Fruit fly (Drosophila melanogaster) whole organism, wandering third instar larva: ENCODE data around the gene CG9515.

Experiments used
- Abd-B ChIP-seq: fragments of >200 bp; optimal IDR thresholded peaks from 2 replicates; lab custom pipeline; 2017; ENCODE audit warnings: missing biosample characterization, missing genetic modification characterization
- CG32264 ChIP-seq: fragments of 200-800 bp; sonication (Bioruptor generic); optimal IDR thresholded peaks from 2 replicates; lab custom pipeline; 2016; ENCODE audit warnings: missing biosample characterization, missing genetic modification characterization
- CG9705 ChIP-seq: fragments of 200-800 bp; sonication (Bioruptor generic); optimal IDR thresholded peaks from 2 replicates; lab custom pipeline; 2018; ENCODE audit warnings: missing biosample characterization, mild to moderate bottlenecking, missing genetic modification characterization
- CrebA ChIP-seq: fragments of 200-800 bp; sonication (Bioruptor generic); optimal IDR thresholded peaks from 2 replicates; lab custom pipeline; 2016; ENCODE audit warnings: missing biosample characterization, mild to moderate bottlenecking, missing genetic modification characterization, borderline replicate concordance
- Dfd ChIP-seq: fragments of >200 bp; optimal IDR thresholded peaks from 2 replicates; lab custom pipeline; 2017; ENCODE audit warnings: missing biosample characterization, missing genetic modification characterization
- Dif ChIP-seq: fragments of 200-275, 200-300 bp; sonication (Bioruptor generic); optimal IDR thresholded peaks from 2 replicates; lab custom pipeline; 2018; ENCODE audit warnings: missing biosample characterization, missing genetic modification characterization; ENCODE audit not compliant: partially characterized antibody
- GATAd ChIP-seq: sonication (Bioruptor generic); optimal IDR thresholded peaks from 2 replicates; lab custom pipeline; 2016; ENCODE audit warnings: missing biosample characterization, missing genetic modification characterization
- Hnf4 ChIP-seq: fragments of 200-800 bp; sonication (Bioruptor generic); optimal IDR thresholded peaks from 2 replicates; lab custom pipeline; 2016; ENCODE audit warnings: missing biosample characterization, mild to moderate bottlenecking, missing genetic modification characterization
- Hr83 ChIP-seq: fragments of 200-300 bp; sonication (Bioruptor generic); optimal IDR thresholded peaks from 2 replicates; lab custom pipeline; 2016; ENCODE audit warnings: missing biosample characterization, mild to moderate bottlenecking, missing genetic modification characterization, moderate library complexity; ENCODE audit not compliant: poor library complexity, severe bottlenecking
- Jra ChIP-seq: sonication (Bioruptor generic); optimal IDR thresholded peaks from 2 replicates; lab custom pipeline; 2016; ENCODE audit warnings: missing biosample characterization, missing genetic modification characterization
- Mio ChIP-seq: sonication (Bioruptor generic); optimal IDR thresholded peaks from 2 replicates; lab custom pipeline; 2016; ENCODE audit warnings: missing biosample characterization, missing genetic modification characterization
- Myc ChIP-seq: fragments of >200 bp; optimal IDR thresholded peaks from 2 replicates; lab custom pipeline; 2017
- N ChIP-seq: fragments of >200 bp; optimal IDR thresholded peaks from 2 replicates; lab custom pipeline; 2018; ENCODE audit warnings: missing biosample characterization, missing external identifiers, missing genetic modification characterization
- Rel ChIP-seq, 2 experiments: fragments of 200-800 bp; sonication (Bioruptor generic) in 1 of 2; optimal IDR thresholded peaks; 2 replicates in 1 of 2; 3 replicates in 1 of 2; lab custom pipeline; 2016 to 2019; ENCODE audit warnings: mild to moderate bottlenecking in 2 of 2, missing biosample characterization in 2 of 2, missing genetic modification characterization in 2 of 2, moderate library complexity in 1 of 2
- Vsx2 ChIP-seq: fragments of 200-300, 225-300 bp; sonication (Bioruptor generic); optimal IDR thresholded peaks from 2 replicates; lab custom pipeline; 2018; ENCODE audit warnings: missing biosample characterization, missing genetic modification characterization; ENCODE audit not compliant: partially characterized antibody
- br ChIP-seq: fragments of 200-800 bp; sonication (Bioruptor generic); optimal IDR thresholded peaks from 2 replicates; lab custom pipeline; 2016; ENCODE audit warnings: missing biosample characterization, missing genetic modification characterization
- dl ChIP-seq, 2 experiments: fragments of 175-275, 200-275 bp in 1 of 2; fragments of 200-275 bp in 1 of 2; sonication (Bioruptor generic); optimal IDR thresholded peaks; lab custom pipeline; 2018; ENCODE audit warnings: mild to moderate bottlenecking in 2 of 2, missing biosample characterization in 2 of 2, missing genetic modification characterization in 2 of 2, moderate library complexity in 2 of 2; ENCODE audit not compliant: partially characterized antibody in 2 of 2, insufficient read depth in 1 of 2
- dsf ChIP-seq: sonication (Bioruptor generic); optimal IDR thresholded peaks from 2 replicates; lab custom pipeline; 2016; ENCODE audit warnings: missing biosample characterization, missing genetic modification characterization, borderline replicate concordance
- foxo ChIP-seq, 2 experiments: fragments of 200-800 bp; sonication (Bioruptor generic); optimal IDR thresholded peaks; 2 replicates in 1 of 2; 3 replicates in 1 of 2; lab custom pipeline; 2016 to 2017; ENCODE audit warnings: missing biosample characterization in 2 of 2, missing genetic modification characterization in 2 of 2
- fru ChIP-seq: fragments of 200-800 bp; sonication (Bioruptor generic); optimal IDR thresholded peaks from 3 replicates; lab custom pipeline; 2016; ENCODE audit warnings: missing biosample characterization, mild to moderate bottlenecking, missing genetic modification characterization
- h ChIP-seq: fragments of 200-800 bp; sonication (Bioruptor generic); optimal IDR thresholded peaks from 3 replicates; lab custom pipeline; 2016; ENCODE audit warnings: missing biosample characterization, mild to moderate bottlenecking, missing genetic modification characterization
- lola ChIP-seq: fragments of >200 bp; optimal IDR thresholded peaks from 2 replicates; lab custom pipeline; 2017; ENCODE audit warnings: missing biosample characterization, missing genetic modification characterization
- pan ChIP-seq: fragments of >200 bp; optimal IDR thresholded peaks from 2 replicates; lab custom pipeline; 2017
- rgr ChIP-seq: fragments of 200-800 bp; sonication (Bioruptor generic); optimal IDR thresholded peaks from 3 replicates; lab custom pipeline; 2016; ENCODE audit warnings: missing biosample characterization, mild to moderate bottlenecking, missing genetic modification characterization
- sage ChIP-seq: fragments of 200-800 bp; sonication (Bioruptor generic); optimal IDR thresholded peaks from 2 replicates; lab custom pipeline; 2016; ENCODE audit warnings: missing biosample characterization, mild to moderate bottlenecking, missing genetic modification characterization
- sv ChIP-seq: fragments of 200-800 bp; sonication (Bioruptor generic); optimal IDR thresholded peaks from 3 replicates; lab custom pipeline; 2016; ENCODE audit warnings: missing biosample characterization, missing genetic modification characterization
- usp ChIP-seq: fragments of >200 bp; optimal IDR thresholded peaks from 2 replicates; lab custom pipeline; 2017; ENCODE audit warnings: missing biosample characterization, missing genetic modification characterization

Gene CG9515

dm6 chr2L:8982584-8983302 is 39.7 kb upstream of the CG9515 start:
- TF ChIP-seq Hr83 (GFP tag; lab: Kevin White, UChicago) = no peak

- TF ChIP-seq sage (GFP tag; lab: Kevin White, UChicago) (no peak), Hnf4 (GFP tag; lab: Kevin White, UChicago) (no peak), Vsx2 (no peak), lola (no peak), Dfd (GFP tag; lab: Kevin White, UChicago) (no peak), fru (GFP tag; lab: Kevin White, UChicago) (no peak), Jra (GFP tag; lab: Kevin White, UChicago) (no peak), Rel (GFP tag; optimal IDR thresholded peaks at IDR 0.05; lab: Kevin White, UChicago) (no peak), Rel (tag; optimal IDR thresholded peaks at IDR 0.05; lab: Kevin White, UChicago) (no peak), Abd-B (GFP tag; lab: Kevin White, UChicago) (no peak)
Measured at dm6 chr2L:8980359-8980758, 37.3 kb upstream of the CG9515 start, which contains the start of gene CG18662. Gene CG18662 (plus strand): TSS chr2L:8980659.

- TF ChIP-seq Dif (GFP tag; lab: Kevin White, UChicago) (no peak), fru (GFP tag; lab: Kevin White, UChicago) (no peak), br (GFP tag; lab: Kevin White, UChicago) (no peak), usp (GFP tag; lab: Kevin White, UChicago) (no peak), CG9705 (GFP tag; lab: Kevin White, UChicago) (no peak), pan (lab: Kevin White, UChicago) (no peak), dl (GFP tag; optimal IDR thresholded peaks at IDR 0.05; lab: Kevin White, UChicago; ENCODE audit: insufficient read depth in 1 of 2, partially characterized antibody in 2 of 2) (no peak), Hnf4 (GFP tag; lab: Kevin White, UChicago) (no peak)
Measured at dm6 chr2L:8975328-8975727, 32.3 kb upstream of the CG9515 start, which contains the start of gene CG9541. Gene CG9541 (minus strand): TSS chr2L:8975428.

dm6 chr2L:8974506-8974905 is 31.4 kb upstream of the CG9515 start:
- TF ChIP-seq sv (GFP tag; lab: Kevin White, UChicago) (no peak), Hnf4 (GFP tag; lab: Kevin White, UChicago) (no peak), dl (GFP tag; optimal IDR thresholded peaks at IDR 0.05; lab: Kevin White, UChicago; ENCODE audit: insufficient read depth in 1 of 2, partially characterized antibody in 2 of 2) (no peak), h (GFP tag; lab: Kevin White, UChicago) (no peak), br (GFP tag; lab: Kevin White, UChicago) (no peak), Dif (GFP tag; lab: Kevin White, UChicago) (no peak), Jra (GFP tag; lab: Kevin White, UChicago) (no peak), Mio (GFP tag; lab: Kevin White, UChicago) (no peak), N (GFP tag; lab: Kevin White, UChicago) (peak; percentile 21), Myc (lab: Kevin White, UChicago) (peak; percentile 41), foxo (GFP tag; optimal IDR thresholded peaks at IDR 0.05; lab: Kevin White, UChicago) (no peak)

dm6 chr2L:8972905-8973304 is 29.8 kb upstream of the CG9515 start:
- no peak for TF ChIP-seq dsf
- no peak for TF ChIP-seq CrebA (GFP tag; lab: Kevin White, UChicago)
- TF ChIP-seq foxo (GFP tag; optimal IDR thresholded peaks at IDR 0.05; lab: Kevin White, UChicago) = no peak

dm6 chr2L:8967235-8967634 is 24.2 kb upstream of the CG9515 start, which contains the start of gene CG18088:
Gene CG18088 (plus strand): TSS chr2L:8967535.
- TF ChIP-seq CG32264 (GFP tag; lab: Kevin White, UChicago) (no peak), Jra (GFP tag; lab: Kevin White, UChicago) (no peak), GATAd (no peak), rgr (GFP tag; lab: Kevin White, UChicago) (no peak), foxo (GFP tag; optimal IDR thresholded peaks at IDR 0.05; lab: Kevin White, UChicago) (no peak)
